Fruit fly (Drosophila melanogaster): ENCODE data around the gene CG34277.

The CG34277 gene

DNA sequence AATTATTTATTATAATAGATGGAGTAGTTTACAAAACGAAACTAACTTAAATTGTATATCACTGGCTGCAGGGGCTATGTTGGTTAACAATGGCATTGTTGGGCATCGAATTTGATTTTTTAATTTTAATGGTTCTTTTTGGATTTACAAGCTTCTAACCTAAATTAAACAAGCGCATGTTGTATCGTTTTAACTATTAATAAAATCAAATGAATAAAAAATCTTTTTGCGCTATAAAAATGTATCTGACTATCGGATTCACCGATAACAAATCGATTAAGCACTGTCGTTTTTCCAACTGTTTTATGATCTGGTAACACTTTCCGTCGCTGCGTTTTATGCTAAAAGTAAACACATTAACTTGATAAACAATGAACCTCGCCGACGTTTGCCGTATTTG, 5.4 kb downstream of the CG34277 start, which contains the start of the genes hd and CG14667 (continued):
- TF ChIP-seq CG30020 (tag; optimal IDR thresholded peaks at IDR 0.05): peak; percentile 45
- TF ChIP-seq repo (GFP tag; optimal IDR thresholded peaks at IDR 0.05): no peak
- no peak for TF ChIP-seq cato (GFP tag; optimal IDR thresholded peaks at IDR 0.05; ENCODE audit: borderline replicate concordance)
- peak; percentile 32 for TF ChIP-seq CG12391 (tag; optimal IDR thresholded peaks at IDR 0.05)
- TF ChIP-seq Hmx (GFP tag; optimal IDR thresholded peaks at IDR 0.05): no peak
- no peak for TF ChIP-seq eyg (GFP tag; optimal IDR thresholded peaks at IDR 0.05)
- peak; percentile 59; the same call in 2 of the 3 replicates for TF ChIP-seq CG34224 (GFP tag; IDR thresholded peaks at IDR 0.05; ENCODE audit: partially characterized antibody)
- no peak for TF ChIP-seq dmrt11E (tag; optimal IDR thresholded peaks at IDR 0.05)
- peak; percentile 60 for TF ChIP-seq HLH4C (GFP tag; IDR thresholded peaks at IDR 0.05; ENCODE audit: partially characterized antibody)
- no peak for TF ChIP-seq jing (GFP tag; optimal IDR thresholded peaks at IDR 0.05)
- TF ChIP-seq toy (GFP tag; IDR thresholded peaks at IDR 0.05): no peak
- TF ChIP-seq Scr (GFP tag; IDR thresholded peaks at IDR 0.05; ENCODE audit: partially characterized antibody): peak; percentile 58
- no peak for TF ChIP-seq croc (GFP tag; conservative IDR thresholded peaks at IDR 0.05)
- no peak for TF ChIP-seq Dbx (GFP tag; IDR thresholded peaks at IDR 0.05)
- TF ChIP-seq bowl (GFP tag; IDR thresholded peaks at IDR 0.05): no peak
- no peak for TF ChIP-seq CG18599 (GFP tag; optimal IDR thresholded peaks at IDR 0.05)
- TF ChIP-seq fd96Cb (tag; optimal IDR thresholded peaks at IDR 0.05): no peak
- TF ChIP-seq NFAT (GFP tag; IDR thresholded peaks at IDR 0.05): no peak
- TF ChIP-seq Neu2 (GFP tag; optimal IDR thresholded peaks at IDR 0.05; ENCODE audit: borderline replicate concordance): no peak
- TF ChIP-seq CG10959 (GFP tag; IDR thresholded peaks at IDR 0.05): no peak
- no peak for TF ChIP-seq pan (optimal IDR thresholded peaks at IDR 0.05)
- TF ChIP-seq pan (GFP tag; optimal IDR thresholded peaks at IDR 0.05 in 1 of 2, IDR thresholded peaks at IDR 0.05 in 1 of 2): no peak
- peak; percentile 5 for TF ChIP-seq Lhr (GFP tag; optimal IDR thresholded peaks at IDR 0.05)
- TF ChIP-seq h (optimal IDR thresholded peaks at IDR 0.05): no peak
- TF ChIP-seq tgo (GFP tag; IDR thresholded peaks at IDR 0.05): no peak
- TF ChIP-seq CG9817 (tag; optimal IDR thresholded peaks at IDR 0.05): no peak
- TF ChIP-seq tin (GFP tag; optimal IDR thresholded peaks at IDR 0.05): no peak
- no peak for TF ChIP-seq MESR4 (GFP tag; optimal IDR thresholded peaks at IDR 0.05)
- TF ChIP-seq CrebB (tag; optimal IDR thresholded peaks at IDR 0.05): no peak
- no peak for TF ChIP-seq ATbp (GFP tag; optimal IDR thresholded peaks at IDR 0.05)
- TF ChIP-seq CG9609 (GFP tag; optimal IDR thresholded peaks at IDR 0.05): no peak
- no peak for TF ChIP-seq jigr1 (GFP tag; IDR thresholded peaks at IDR 0.05)
- no peak for TF ChIP-seq Deaf1 (tag; optimal IDR thresholded peaks at IDR 0.05)
- TF ChIP-seq CG11723 (GFP tag; optimal IDR thresholded peaks at IDR 0.05): no peak
- TF ChIP-seq CG2120 (GFP tag; optimal IDR thresholded peaks at IDR 0.05): peak; percentile 17
- peak; percentile 58 for TF ChIP-seq stwl (tag; optimal IDR thresholded peaks at IDR 0.05)
- TF ChIP-seq phol (tag; optimal IDR thresholded peaks at IDR 0.05): peak; percentile 21
- TF ChIP-seq CG14860 (GFP tag; IDR thresholded peaks at IDR 0.05; ENCODE audit: partially characterized antibody): no peak
- no peak for TF ChIP-seq Fer1 (GFP tag; optimal IDR thresholded peaks at IDR 0.05)
- TF ChIP-seq row (GFP tag; IDR thresholded peaks at IDR 0.05): 0 out of 3 replicates have a peak, but pooled peaks have one; percentile 42
- TF ChIP-seq BEAF-32 (GFP tag; optimal IDR thresholded peaks at IDR 0.05): peak; percentile 77
- TF ChIP-seq Bgb (GFP tag; IDR thresholded peaks at IDR 0.05; ENCODE audit: partially characterized antibody): peak; percentile 32; the same call in 1 of the 2 replicates
- TF ChIP-seq CG33557 (GFP tag; optimal IDR thresholded peaks at IDR 0.05): peak; percentile 9
- no peak for TF ChIP-seq zen (tag; optimal IDR thresholded peaks at IDR 0.05)
- TF ChIP-seq CG4360 (GFP tag; IDR thresholded peaks at IDR 0.05): no peak
- TF ChIP-seq CG7357 (GFP tag; IDR thresholded peaks at IDR 0.05): no peak
- TF ChIP-seq gcm (GFP tag; optimal IDR thresholded peaks at IDR 0.05): no peak
- no peak for TF ChIP-seq yki (optimal IDR thresholded peaks at IDR 0.05)
- TF ChIP-seq Max (GFP tag; optimal IDR thresholded peaks at IDR 0.05): peak; percentile 29
- no peak for TF ChIP-seq CG10321 (GFP tag; IDR thresholded peaks at IDR 0.05)
- TF ChIP-seq CHES-1-like (GFP tag; optimal IDR thresholded peaks at IDR 0.05): peak; percentile 10
